Worm (Caenorhabditis elegans) whole organism, L4/young adult: ENCODE measurements around the gene ZK1193.2.

Experiments
- W03F9.2 ChIP-seq: fragments of 150-350 bp; optimal IDR thresholded peaks from 2 replicates; lab custom pipeline; 2014; ENCODE audit warnings: missing biosample characterization, missing genetic modification characterization
- dao-5 ChIP-seq: sonication (generic microtip); optimal IDR thresholded peaks from 2 replicates; lab custom pipeline; 2016; ENCODE audit warnings: missing genotype, missing genetic modification characterization, moderate library complexity, missing compliant biosample characterization
- him-1 ChIP-seq: sonication (generic microtip); optimal IDR thresholded peaks from 2 replicates; lab custom pipeline; 2016; ENCODE audit warnings: missing genotype, missing genetic modification reagents, missing genetic modification characterization, missing compliant biosample characterization

ce11 chrX:449820-450219 lies 24.4 kb upstream of the ZK1193.2 start, which contains the start of gene F52D1.2:
- TF ChIP-seq dao-5 (tag; lab: Kevin White, UChicago) (no peak), him-1 (tag; lab: Kevin White, UChicago) (no peak), W03F9.2 (tag; lab: Kevin White, UChicago) (no peak)
